Worm (Caenorhabditis elegans): ENCODE measurements around the gene C49F5.3.

C49F5.3 gene

ce11 chrX:11983576-11984061 lies at the start of gene C49F5.3:
Gene C49F5.3 (minus strand): TSS chrX:11983626.
- TF ChIP-seq nhr-84 (tag; optimal IDR thresholded peaks at IDR 0.05) (no peak), unc-98 (GFP tag; IDR thresholded peaks at IDR 0.05) (no peak), C34B4.2 (tag; optimal IDR thresholded peaks at IDR 0.05) (no peak), lin-35 (GFP tag; optimal IDR thresholded peaks at IDR 0.05) (no peak), nhr-77 (tag; optimal IDR thresholded peaks at IDR 0.05) (no peak), F16B12.6 (tag; optimal IDR thresholded peaks at IDR 0.05) (no peak), mdl-1 (tag; optimal IDR thresholded peaks at IDR 0.05) (no peak), pqm-1 (tag; optimal IDR thresholded peaks at IDR 0.05) (no peak), nhr-28 (tag; optimal IDR thresholded peaks at IDR 0.05) (no peak)

DNA sequence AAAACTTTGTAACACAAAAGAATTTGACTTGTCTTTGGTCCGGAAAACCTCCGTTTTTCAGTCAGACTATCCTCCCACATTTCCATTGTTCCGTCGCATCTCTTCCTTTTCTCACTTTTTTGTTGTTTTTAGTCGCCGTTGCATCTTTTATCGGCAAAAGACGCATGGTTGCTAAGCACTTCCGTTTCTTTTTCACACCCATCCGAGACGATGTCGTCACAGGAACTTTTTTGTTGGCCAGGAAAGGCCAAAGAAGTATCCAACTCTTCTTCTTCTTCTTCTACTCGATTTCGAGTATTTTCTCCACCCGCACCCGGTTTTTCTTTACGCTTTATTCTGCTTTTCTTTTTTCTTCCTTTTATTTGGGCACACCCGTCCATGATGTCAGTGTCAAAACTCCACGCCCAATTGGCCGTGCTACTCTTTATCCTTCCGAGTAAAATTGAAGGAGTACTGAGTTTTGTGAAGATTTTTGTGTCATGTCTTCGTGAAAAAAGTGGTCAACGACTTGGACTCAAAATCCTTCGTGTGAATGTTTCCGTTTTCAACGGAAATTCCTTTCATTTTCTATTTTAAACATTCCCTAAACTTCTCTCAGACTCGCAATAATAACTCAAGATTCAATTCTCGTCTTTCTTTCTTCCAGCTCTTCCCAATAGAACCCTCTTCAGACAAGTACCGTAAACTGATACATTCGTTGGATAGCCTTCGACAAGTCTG lies 41.8 kb upstream of the C49F5.3 start, which contains the start of gene B0198.2:
TSS of gene B0198.2 (plus strand) at position 670 of the 720 bp plus-strand sequence.
- TF ChIP-seq efl-1 (optimal IDR thresholded peaks at IDR 0.05), result no peak
- TF ChIP-seq efl-1 (GFP tag; optimal IDR thresholded peaks at IDR 0.05 in 1 of 2), result peak in 1 of 2 experiments; percentile 13
- peak; percentile 65 for TF ChIP-seq fkh-10 (GFP tag; optimal IDR thresholded peaks at IDR 0.05)
- peak; percentile 36 for TF ChIP-seq irx-1 (tag; optimal IDR thresholded peaks at IDR 0.05)
- TF ChIP-seq C16A3.4 (tag; optimal IDR thresholded peaks at IDR 0.05), result no peak
- TF ChIP-seq lin-35 (GFP tag; optimal IDR thresholded peaks at IDR 0.05), result no peak
- TF ChIP-seq unc-98 (GFP tag; IDR thresholded peaks at IDR 0.05), result no peak
- peak; percentile 62 for TF ChIP-seq lin-14 (GFP tag; optimal IDR thresholded peaks at IDR 0.05)
- TF ChIP-seq nhr-77 (tag; optimal IDR thresholded peaks at IDR 0.05), result no peak
- TF ChIP-seq mef-2 (tag; optimal IDR thresholded peaks at IDR 0.05), result no peak
- no peak for TF ChIP-seq hpl-2 (GFP tag; optimal IDR thresholded peaks at IDR 0.05)
- TF ChIP-seq mep-1 (tag; optimal IDR thresholded peaks at IDR 0.05), result no peak

ce11 chrX:12022496-12022895 lies 39.1 kb upstream of the C49F5.3 start:
- no peak for TF ChIP-seq vab-15 (tag; optimal IDR thresholded peaks at IDR 0.05)
- peak; percentile 30 for TF ChIP-seq nhr-47 (tag; optimal IDR thresholded peaks at IDR 0.05)
- no peak for TF ChIP-seq snpc-4 (tag; optimal IDR thresholded peaks at IDR 0.05)
- no peak for TF ChIP-seq nhr-85 (tag)
- peak; percentile 100 for TF ChIP-seq hlh-4 (tag; optimal IDR thresholded peaks at IDR 0.05)
- no peak for TF ChIP-seq lin-15B (tag; optimal IDR thresholded peaks at IDR 0.05)
- peak; percentile 43 for TF ChIP-seq nhr-71 (tag; optimal IDR thresholded peaks at IDR 0.05)

DNA sequence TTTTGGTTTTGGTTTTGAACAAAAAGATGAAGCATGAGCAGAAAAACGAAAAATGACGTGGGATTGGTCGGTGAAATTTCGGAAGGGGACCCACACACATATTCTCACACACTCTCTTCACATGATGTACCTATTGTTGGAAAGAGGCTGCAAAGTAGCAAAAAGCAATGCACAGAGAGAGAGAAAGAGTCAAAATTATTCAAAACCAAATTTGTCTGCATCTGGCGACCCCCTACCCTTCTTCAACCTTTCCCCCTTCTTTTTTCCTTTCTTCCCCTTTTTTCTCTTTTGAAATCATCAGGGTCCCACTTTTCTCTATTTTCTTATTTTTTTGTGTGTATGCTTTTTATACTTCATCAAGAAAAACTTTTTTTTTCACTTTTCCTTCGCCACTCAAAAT lies 38.0 kb upstream of the C49F5.3 start:
- TF ChIP-seq rnt-1 (tag; optimal IDR thresholded peaks at IDR 0.05), result no peak
- peak; percentile 67 for TF ChIP-seq fkh-10 (GFP tag; optimal IDR thresholded peaks at IDR 0.05)
- TF ChIP-seq lin-14 (GFP tag; optimal IDR thresholded peaks at IDR 0.05), result peak; percentile 58
- TF ChIP-seq mef-2 (tag; optimal IDR thresholded peaks at IDR 0.05), result no peak
- no peak for TF ChIP-seq efl-1 (optimal IDR thresholded peaks at IDR 0.05)
- peak in 1 of 2 experiments; percentile 76 for TF ChIP-seq efl-1 (GFP tag; optimal IDR thresholded peaks at IDR 0.05 in 1 of 2)
- TF ChIP-seq sptf-1 (tag; optimal IDR thresholded peaks at IDR 0.05), result no peak
- peak in 1 of 2 experiments; percentile 3 for TF ChIP-seq lsy-2 (tag; optimal IDR thresholded peaks at IDR 0.05)

ce11 chrX:12017908-12018479 lies 34.6 kb upstream of the C49F5.3 start, which contains the start of the genes nmat-1 and ucr-2.1:
Gene nmat-1 (minus strand): TSS chrX:12018043.
Gene ucr-2.1 (plus strand): TSS chrX:12018429.
- peak; percentile 50 for TF ChIP-seq vab-15 (tag; optimal IDR thresholded peaks at IDR 0.05)
- peak; percentile 81 for TF ChIP-seq elt-2 (tag; optimal IDR thresholded peaks at IDR 0.05)
- no peak for TF ChIP-seq sptf-1 (tag; optimal IDR thresholded peaks at IDR 0.05)
- TF ChIP-seq snu-23 (GFP tag; optimal IDR thresholded peaks at IDR 0.05), result peak; percentile 91
- peak; percentile 8 for TF ChIP-seq aha-1 (tag; optimal IDR thresholded peaks at IDR 0.05)
- no peak for TF ChIP-seq nhr-84 (tag; optimal IDR thresholded peaks at IDR 0.05)
- TF ChIP-seq rnt-1 (tag; optimal IDR thresholded peaks at IDR 0.05), result peak; percentile 87
- peak; percentile 21 for TF ChIP-seq snpc-4 (tag; optimal IDR thresholded peaks at IDR 0.05)
- peak; percentile 56 for TF ChIP-seq lin-13 (GFP tag; optimal IDR thresholded peaks at IDR 0.05)
- TF ChIP-seq irx-1 (tag; optimal IDR thresholded peaks at IDR 0.05), result peak; percentile 57
- TF ChIP-seq dsc-1 (tag; optimal IDR thresholded peaks at IDR 0.05), result peak; percentile 64
- peak in 1 of 2 experiments; percentile 38 for TF ChIP-seq ztf-11 (tag; optimal IDR thresholded peaks at IDR 0.05)
- no peak for TF ChIP-seq hlh-4 (tag; optimal IDR thresholded peaks at IDR 0.05)
- peak; percentile 78 for TF ChIP-seq lir-3 (tag; optimal IDR thresholded peaks at IDR 0.05; ENCODE audit: poor library complexity)
- peak; percentile 82 for TF ChIP-seq unc-130 (tag; optimal IDR thresholded peaks at IDR 0.05)
- no peak for TF ChIP-seq mef-2 (tag; optimal IDR thresholded peaks at IDR 0.05)
- TF ChIP-seq blmp-1 (tag; optimal IDR thresholded peaks at IDR 0.05), result peak; percentile 76
- TF ChIP-seq hlh-17 (GFP tag; optimal IDR thresholded peaks at IDR 0.05; ENCODE audit: borderline replicate concordance), result no peak
- no peak for TF ChIP-seq unc-30 (tag; optimal IDR thresholded peaks at IDR 0.05)
- TF ChIP-seq zip-4 (GFP tag; optimal IDR thresholded peaks at IDR 0.05), result no peak
- TF ChIP-seq nhr-90 (tag; optimal IDR thresholded peaks at IDR 0.05; ENCODE audit: poor library complexity), result peak; percentile 89
- no peak for TF ChIP-seq nhr-11 (tag; optimal IDR thresholded peaks at IDR 0.05)

Measured in whole organism, L1 larva.